Fruit fly (Drosophila melanogaster): ENCODE results near the gene Pfdn2.

Gene Pfdn2

dm6 chr3L:11033327-11033975, 40.7 kb downstream of the Pfdn2 start (continued):
- TF ChIP-seq eg (GFP tag; IDR thresholded peaks at IDR 0.05) (peak; percentile 85), CG11762 (GFP tag; optimal IDR thresholded peaks at IDR 0.05; ENCODE audit: insufficient read depth) (peak; percentile 66), Hr39 (GFP tag; optimal IDR thresholded peaks at IDR 0.05) (peak; percentile 65), Gug (GFP tag; IDR thresholded peaks at IDR 0.05) (peak; percentile 78), CG10669 (GFP tag; optimal IDR thresholded peaks at IDR 0.05) (peak; percentile 74), Sox102F (GFP tag; optimal IDR thresholded peaks at IDR 0.05) (peak; percentile 56), CG4318 (GFP tag; optimal IDR thresholded peaks at IDR 0.05) (peak; percentile 40), CG10631 (GFP tag; optimal IDR thresholded peaks at IDR 0.05) (peak; percentile 80), Smox (GFP tag; optimal IDR thresholded peaks at IDR 0.05) (peak; percentile 68), CG6163 (GFP tag; IDR thresholded peaks at IDR 0.05) (peak; percentile 79), CG6276 (GFP tag; optimal IDR thresholded peaks at IDR 0.05) (peak; percentile 76), CG32006 (GFP tag; optimal IDR thresholded peaks at IDR 0.05) (peak; percentile 79), Hr4 (GFP tag; optimal IDR thresholded peaks at IDR 0.05) (peak; percentile 89)

dm6 chr3L:11031784-11032183, 42.4 kb downstream of the Pfdn2 start:
- TF ChIP-seq CG10669 (GFP tag; optimal IDR thresholded peaks at IDR 0.05) (peak; percentile 43), CG6854 (GFP tag; optimal IDR thresholded peaks at IDR 0.05) (no peak), svp (GFP tag) (peak; percentile 65), lz (GFP tag; optimal IDR thresholded peaks at IDR 0.05) (no peak), cyc (GFP tag; optimal IDR thresholded peaks at IDR 0.05) (no peak), Hr39 (GFP tag; optimal IDR thresholded peaks at IDR 0.05) (no peak), Sox102F (GFP tag; optimal IDR thresholded peaks at IDR 0.05) (no peak), esn (GFP tag; optimal IDR thresholded peaks at IDR 0.05) (no peak), Ets21C (GFP tag; optimal IDR thresholded peaks at IDR 0.05) (no peak), topi (GFP tag; optimal IDR thresholded peaks at IDR 0.05) (no peak), dac (GFP tag; optimal IDR thresholded peaks at IDR 0.05) (peak; percentile 21), CG31627 (GFP tag; optimal IDR thresholded peaks at IDR 0.05) (no peak), Sox15 (GFP tag; optimal IDR thresholded peaks at IDR 0.05) (no peak), CG16779 (tag; optimal IDR thresholded peaks at IDR 0.05) (no peak), CG6808 (GFP tag; optimal IDR thresholded peaks at IDR 0.05) (peak; percentile 29), Lpt (GFP tag; optimal IDR thresholded peaks at IDR 0.05) (peak; percentile 25), Blimp-1 (GFP tag; optimal IDR thresholded peaks at IDR 0.05) (no peak), CG11762 (GFP tag; optimal IDR thresholded peaks at IDR 0.05; ENCODE audit: insufficient read depth) (no peak), CG8119 (GFP tag; IDR thresholded peaks at IDR 0.05) (peak; percentile 77), CG8319 (GFP tag; optimal IDR thresholded peaks at IDR 0.05) (no peak), eg (GFP tag; IDR thresholded peaks at IDR 0.05) (peak; percentile 67), acj6 (GFP tag; optimal IDR thresholded peaks at IDR 0.05) (peak; percentile 10), fd85E (GFP tag; optimal IDR thresholded peaks at IDR 0.05) (no peak), CG6163 (GFP tag; IDR thresholded peaks at IDR 0.05) (peak; percentile 59; the same call in 1 of the 3 replicates), CG6792 (GFP tag; optimal IDR thresholded peaks at IDR 0.05) (peak; percentile 13), CG7368 (GFP tag; optimal IDR thresholded peaks at IDR 0.05) (no peak), CG3032 (tag; optimal IDR thresholded peaks at IDR 0.05) (peak; percentile 51), CG6276 (GFP tag; optimal IDR thresholded peaks at IDR 0.05) (peak; percentile 59), Met (GFP tag; optimal IDR thresholded peaks at IDR 0.05) (no peak), dsx (GFP tag; optimal IDR thresholded peaks at IDR 0.05; ENCODE audit: poor library complexity, severe bottlenecking) (peak; percentile 49), fd59A (GFP tag; optimal IDR thresholded peaks at IDR 0.05) (no peak), CG34406 (GFP tag; optimal IDR thresholded peaks at IDR 0.05) (peak; percentile 46), CG3919 (GFP tag; optimal IDR thresholded peaks at IDR 0.05) (peak; percentile 47), CG11902 (GFP tag; optimal IDR thresholded peaks at IDR 0.05) (no peak), CG11294 (GFP tag; IDR thresholded peaks at IDR 0.05) (no peak), Smox (GFP tag; optimal IDR thresholded peaks at IDR 0.05) (no peak), CG9139 (GFP tag; optimal IDR thresholded peaks at IDR 0.05) (peak; percentile 18), net (GFP tag; optimal IDR thresholded peaks at IDR 0.05) (no peak), spab (GFP tag; optimal IDR thresholded peaks at IDR 0.05) (peak; percentile 14), CG1621 (tag; optimal IDR thresholded peaks at IDR 0.05) (peak; percentile 6), Sox14 (GFP tag; optimal IDR thresholded peaks at IDR 0.05) (no peak), Eip75B (GFP tag; optimal IDR thresholded peaks at IDR 0.05) (no peak), Gug (GFP tag; IDR thresholded peaks at IDR 0.05) (peak; percentile 29; the same call in 1 of the 2 replicates), CG8632 (GFP tag; optimal IDR thresholded peaks at IDR 0.05) (peak; percentile 45)
